Worm (Caenorhabditis elegans) whole organism, L2 larva: ENCODE measurements around the gene srd-5.

Source experiments
- F13H6.1 ChIP-seq: sonication (generic microtip); optimal IDR thresholded peaks from 2 replicates; lab custom pipeline; 2016; ENCODE audit warnings: missing genetic modification characterization, missing compliant biosample characterization
- aly-2 ChIP-seq: fragments of 150-350 bp; optimal IDR thresholded peaks from 2 replicates; lab custom pipeline; 2014; ENCODE audit warnings: missing biosample characterization, missing genetic modification characterization
- ama-1 ChIP-seq: fragments of 150-350 bp; optimal IDR thresholded peaks from 2 replicates; lab custom pipeline; 2018; ENCODE audit warnings: inconsistent platforms
- blmp-1 ChIP-seq: sonication (generic microtip); optimal IDR thresholded peaks from 2 replicates; lab custom pipeline; 2017; ENCODE audit warnings: missing genetic modification characterization, mild to moderate bottlenecking, missing compliant biosample characterization, antibody characterized with exemption, moderate library complexity; ENCODE audit not compliant: insufficient read depth
- dmd-4 ChIP-seq: sonication (generic microtip); optimal IDR thresholded peaks from 2 replicates; lab custom pipeline; 2017; ENCODE audit warnings: missing biosample characterization, missing genetic modification characterization
- elt-1 ChIP-seq: fragments of 150-350 bp; optimal IDR thresholded peaks from 2 replicates; lab custom pipeline; 2014; ENCODE audit warnings: missing biosample characterization, missing genetic modification characterization
- elt-3 ChIP-seq: sonication (generic microtip); optimal IDR thresholded peaks from 2 replicates; lab custom pipeline; 2017; ENCODE audit warnings: missing biosample characterization, missing genetic modification characterization
- nhr-11 ChIP-seq: fragments of 150-350 bp; optimal IDR thresholded peaks from 2 replicates; lab custom pipeline; 2014; ENCODE audit warnings: missing biosample characterization, missing genetic modification characterization
- unc-62 ChIP-seq: fragments of 150-350 bp; optimal IDR thresholded peaks from 2 replicates; lab custom pipeline; 2014; ENCODE audit warnings: missing biosample characterization, missing genetic modification reagents, missing genetic modification characterization
- ztf-11 ChIP-seq: sonication (generic microtip); optimal IDR thresholded peaks from 2 replicates; lab custom pipeline; 2017; ENCODE audit warnings: missing biosample characterization, missing genetic modification characterization

DNA sequence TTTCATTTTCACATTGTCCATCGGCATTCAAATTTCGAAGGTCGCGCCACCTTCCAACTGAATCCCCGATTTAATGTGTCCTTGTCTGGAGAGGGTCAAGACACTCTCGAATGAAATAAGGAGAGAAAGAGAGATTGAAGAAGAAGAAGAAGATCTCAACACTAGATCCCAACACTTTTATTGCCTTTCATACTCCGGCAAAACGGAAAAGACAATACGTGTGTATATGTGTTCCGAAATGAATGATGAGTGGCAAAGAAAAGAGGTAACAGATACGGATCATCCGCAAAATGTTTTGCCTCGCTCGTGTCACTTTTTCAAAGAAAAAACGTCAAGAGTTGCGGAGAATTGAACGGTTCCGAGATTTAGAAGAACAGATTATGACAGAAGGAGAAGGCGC is 26.0 kb upstream of the srd-5 start:
- TF ChIP-seq nhr-11 (tag; lab: Kevin White, UChicago) (no peak), elt-1 (tag; lab: Kevin White, UChicago) (no peak), elt-3 (tag; lab: Kevin White, UChicago) (no peak), aly-2 (tag; lab: Kevin White, UChicago) (no peak), F13H6.1 (tag; lab: Kevin White, UChicago) (no peak), ama-1 (lab: Kevin White, UChicago) (no peak), unc-62 (GFP tag; lab: Kevin White, UChicago) (no peak), ztf-11 (no peak), dmd-4 (no peak), blmp-1 (tag; lab: Kevin White, UChicago) (no peak)
